Worm (Caenorhabditis elegans) whole organism, midembryonic: ENCODE data around the gene F57G4.11.

Source experiments
- T22C8.4 ChIP-seq: fragments of 200-800 bp; sonication (Bioruptor generic); IDR thresholded peaks from 2 replicates; pipeline ENCODE4 v1.3.6; 2022; ENCODE audit warnings: missing genetic modification characterization, missing compliant biosample characterization
- cog-1 ChIP-seq: sonication (generic microtip); optimal IDR thresholded peaks from 2 replicates; lab custom pipeline; 2016; ENCODE audit warnings: missing genetic modification characterization, missing compliant biosample characterization
- flt-1 ChIP-seq: fragments of 200-800 bp; sonication (Bioruptor generic); IDR thresholded peaks from 2 replicates; pipeline ENCODE4 v1.3.6; 2022; ENCODE audit warnings: missing genetic modification characterization, missing compliant biosample characterization
- klf-2 ChIP-seq: fragments of 200-800 bp; sonication (Bioruptor generic); conservative IDR thresholded peaks from 2 replicates; pipeline ENCODE4 v1.3.6; 2022; ENCODE audit warnings: missing genetic modification reagents, missing genetic modification characterization, missing compliant biosample characterization
- med-1 ChIP-seq: sonication (generic microtip); optimal IDR thresholded peaks from 2 replicates; lab custom pipeline; 2017; ENCODE audit warnings: missing genetic modification characterization, mild to moderate bottlenecking, missing compliant biosample characterization, antibody characterized with exemption, missing genetic modification reagents; ENCODE audit not compliant: insufficient read depth
- ref-1 ChIP-seq: fragments of 200-800 bp; sonication (Bioruptor generic); conservative IDR thresholded peaks from 2 replicates; pipeline ENCODE4 v1.3.6; 2022; ENCODE audit warnings: missing genetic modification reagents, missing genetic modification characterization, missing compliant biosample characterization
- tab-1 ChIP-seq: fragments of 200-800 bp; sonication (Bioruptor generic); IDR thresholded peaks from 2 replicates; pipeline ENCODE4 v1.3.6; 2022; ENCODE audit warnings: missing genetic modification characterization, missing compliant biosample characterization
- ztf-23 ChIP-seq: fragments of 200-800 bp; sonication (Bioruptor generic); IDR thresholded peaks from 2 replicates; pipeline ENCODE4 v1.3.6; 2022; ENCODE audit warnings: missing genetic modification reagents, missing genetic modification characterization, missing compliant biosample characterization
- ztf-29 ChIP-seq: fragments of 200-800 bp; sonication (Bioruptor generic); IDR thresholded peaks from 2 replicates; pipeline ENCODE4 v1.3.6; 2022; ENCODE audit warnings: missing genetic modification reagents, missing genetic modification characterization, missing compliant biosample characterization

- TF ChIP-seq ztf-23 (GFP tag; lab: Robert Waterston, UW) = no peak
- no peak for TF ChIP-seq tab-1 (GFP tag; lab: Robert Waterston, UW)
- no peak for TF ChIP-seq ref-1 (GFP tag; lab: Robert Waterston, UW)
- no peak for TF ChIP-seq cog-1 (tag; lab: Kevin White, UChicago)
- no peak for TF ChIP-seq flt-1
- no peak for TF ChIP-seq T22C8.4 (GFP tag; lab: Robert Waterston, UW)
- TF ChIP-seq klf-2 (GFP tag; lab: Robert Waterston, UW) = no peak
- no peak for TF ChIP-seq med-1 (GFP tag; lab: Kevin White, UChicago)
- TF ChIP-seq ztf-29 (GFP tag; lab: Robert Waterston, UW) = no peak
Measured at ce11 chrV:17664367-17664766, 39.4 kb downstream of the F57G4.11 start.
